Fruit fly (Drosophila melanogaster) Kc167 (cell line): ENCODE measurements around the gene Or65a.

ENCODE experiments used
- Myc ChIP-seq: fragments of >200 bp; optimal IDR thresholded peaks from 2 replicates; lab custom pipeline; 2017; ENCODE audit warnings: missing external identifiers
- psq ChIP-seq: fragments of >200 bp; optimal IDR thresholded peaks from 2 replicates; lab custom pipeline; 2017; ENCODE audit warnings: missing external identifiers

DNA sequence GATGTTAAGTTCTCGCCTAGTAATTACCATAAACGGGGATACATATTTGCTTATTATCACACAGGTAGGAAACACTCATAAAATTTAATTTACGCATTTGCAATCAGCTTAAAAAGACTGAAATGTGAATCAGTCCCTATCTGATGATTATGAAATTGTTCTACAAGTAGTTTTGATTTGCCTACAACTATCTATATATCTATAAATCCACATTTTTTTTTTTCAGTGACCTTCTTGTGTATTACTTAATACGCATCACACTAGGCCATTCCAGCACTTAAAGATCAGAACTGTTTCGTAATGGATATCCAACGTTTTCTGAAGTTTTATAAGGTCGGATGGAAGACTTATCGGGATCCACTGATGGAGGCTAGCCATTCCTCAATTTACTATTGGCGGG lies 4.9 kb downstream of the Or65a start, which contains the start of gene Or65b:
- TF ChIP-seq Myc (lab: Kevin White, UChicago) (no peak), psq (lab: Kevin White, UChicago) (no peak)
